Worm (Caenorhabditis elegans) whole organism, early embryonic: ENCODE results near the gene C34B4.4.
A peak's percentile ranks its signal among the peaks of the same experiment; 100 is the strongest.

Experiments
- B0310.2 ChIP-seq: sonication (generic microtip); optimal IDR thresholded peaks from 2 replicates; lab custom pipeline; 2016; ENCODE audit warnings: mild to moderate bottlenecking, missing genetic modification characterization, missing compliant biosample characterization
- F13C5.2 ChIP-seq: sonication (generic microtip); optimal IDR thresholded peaks from 2 replicates; lab custom pipeline; 2017; ENCODE audit warnings: mild to moderate bottlenecking, missing genetic modification characterization, inconsistent platforms, missing compliant biosample characterization
- aly-1 ChIP-seq: sonication (generic microtip); optimal IDR thresholded peaks from 2 replicates; lab custom pipeline; 2016; ENCODE audit warnings: missing genetic modification characterization, missing compliant biosample characterization
- ama-1 ChIP-seq: fragments of 150-350 bp; optimal IDR thresholded peaks from 2 replicates; lab custom pipeline; 2014
- ceh-13 ChIP-seq: fragments of 200-800 bp; sonication (Bioruptor generic); optimal IDR thresholded peaks from 2 replicates; lab custom pipeline; 2018; ENCODE audit warnings: mild to moderate bottlenecking, missing genetic modification characterization, missing compliant biosample characterization
- ceh-36 ChIP-seq: sonication (generic microtip); optimal IDR thresholded peaks from 2 replicates; lab custom pipeline; 2016; ENCODE audit warnings: missing genetic modification characterization, inconsistent platforms, missing compliant biosample characterization
- ets-7 ChIP-seq: sonication (generic microtip); optimal IDR thresholded peaks from 2 replicates; lab custom pipeline; 2016; ENCODE audit warnings: missing genotype, missing genetic modification characterization, missing compliant biosample characterization
- flt-1 ChIP-seq: fragments of 200-800 bp; sonication (Bioruptor generic); IDR thresholded peaks from 2 replicates; pipeline ENCODE4 v1.3.6; 2022; ENCODE audit warnings: missing genetic modification characterization, missing compliant biosample characterization
- hmbx-1 ChIP-seq: sonication (generic microtip); optimal IDR thresholded peaks from 2 replicates; lab custom pipeline; 2016; ENCODE audit warnings: mild to moderate bottlenecking, missing genetic modification characterization, missing compliant biosample characterization
- hmg-4 ChIP-seq: fragments of 200-800 bp; sonication (Bioruptor generic); optimal IDR thresholded peaks from 2 replicates; lab custom pipeline; 2018; ENCODE audit warnings: mild to moderate bottlenecking, missing genetic modification characterization, missing compliant biosample characterization
- hnd-1 ChIP-seq: sonication (generic microtip); optimal IDR thresholded peaks from 2 replicates; lab custom pipeline; 2016; ENCODE audit warnings: missing genetic modification characterization, missing compliant biosample characterization
- pes-1 ChIP-seq: fragments of 200-800 bp; sonication (Bioruptor generic); IDR thresholded peaks from 2 replicates; pipeline ENCODE4 v1.3.6; 2022; ENCODE audit warnings: missing genetic modification reagents, missing genetic modification characterization, missing compliant biosample characterization
- scrt-1 ChIP-seq: fragments of 200-800 bp; sonication (Bioruptor generic); IDR thresholded peaks from 2 replicates; pipeline ENCODE4 v1.3.6; 2022; ENCODE audit warnings: missing genetic modification characterization, missing compliant biosample characterization
- sea-1 ChIP-seq: fragments of 200-800 bp; sonication (Bioruptor generic); conservative IDR thresholded peaks from 2 replicates; pipeline ENCODE4 v1.3.6; 2022; ENCODE audit warnings: missing genetic modification characterization, missing compliant biosample characterization
- tbx-11 ChIP-seq: fragments of 200-800 bp; sonication (Bioruptor generic); IDR thresholded peaks from 2 replicates; pipeline ENCODE4 v1.3.6; 2022; ENCODE audit warnings: missing genetic modification characterization, missing compliant biosample characterization
- tbx-37 ChIP-seq: fragments of 200-800 bp; sonication (Bioruptor generic); conservative IDR thresholded peaks from 2 replicates; pipeline ENCODE4 v1.3.6; 2022; ENCODE audit warnings: missing genetic modification reagents, missing genetic modification characterization, missing compliant biosample characterization
- tra-4 ChIP-seq: sonication (generic microtip); optimal IDR thresholded peaks from 2 replicates; lab custom pipeline; 2017; ENCODE audit warnings: missing genetic modification characterization, missing compliant biosample characterization

The C34B4.4 gene

DNA sequence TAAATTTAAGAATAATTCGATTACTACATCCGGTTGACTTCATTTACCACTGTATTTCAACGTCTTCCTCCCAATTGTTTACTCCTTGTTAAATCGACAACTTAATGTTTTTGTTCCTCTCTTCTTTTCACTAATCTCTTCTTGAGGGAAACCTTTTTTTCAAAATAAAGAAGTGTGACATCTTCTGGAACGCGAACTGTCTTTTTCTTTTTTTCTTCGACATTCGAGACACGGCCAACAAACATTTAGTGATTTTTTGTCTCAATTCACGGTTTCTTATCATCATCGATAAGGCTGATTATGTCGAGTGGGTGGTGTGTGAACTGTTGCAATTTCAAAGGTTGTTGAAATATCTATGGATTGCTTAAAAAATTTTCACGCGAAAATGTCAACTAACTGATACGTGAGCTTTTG, 5.0 kb upstream of the C34B4.4 start:
- TF ChIP-seq B0310.2 (tag; lab: Kevin White, UChicago) (no peak), hnd-1 (tag; lab: Kevin White, UChicago) (no peak), ets-7 (tag; lab: Kevin White, UChicago) (no peak), sea-1 (GFP tag; lab: Robert Waterston, UW) (no peak), F13C5.2 (no peak), hmbx-1 (tag; lab: Kevin White, UChicago) (no peak), flt-1 (no peak), tra-4 (tag; lab: Kevin White, UChicago) (no peak), ceh-13 (no peak), ceh-36 (tag; lab: Kevin White, UChicago) (no peak)

DNA sequence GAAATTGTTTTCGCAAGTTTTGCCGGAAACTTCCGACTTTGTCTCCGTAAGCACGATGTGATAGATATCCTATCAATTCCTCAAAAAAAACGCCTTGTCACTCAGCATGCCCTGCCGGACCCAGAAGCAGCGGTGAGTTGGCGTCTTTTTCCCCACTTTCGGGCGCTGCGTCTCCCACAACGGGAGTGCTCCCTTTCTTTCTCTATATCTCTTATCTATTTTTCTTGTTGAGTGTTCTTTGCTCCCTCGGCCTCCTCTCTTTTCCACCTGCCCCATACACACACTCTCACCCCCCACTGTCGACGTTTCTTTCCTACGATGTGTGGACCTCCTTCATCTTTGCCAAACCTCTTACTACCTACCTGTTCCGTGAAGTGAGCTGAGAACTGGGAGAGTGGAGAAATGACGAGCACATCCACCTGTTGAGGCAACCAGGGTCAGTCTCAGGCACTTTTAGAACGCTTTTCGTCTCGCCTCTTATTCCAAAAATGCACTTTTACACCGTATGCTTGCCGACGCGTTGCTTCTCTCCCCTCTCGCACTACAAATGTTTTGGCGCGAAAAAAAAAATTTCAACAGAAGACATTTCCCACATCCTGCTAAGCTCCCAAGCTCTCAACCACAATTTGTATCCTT, 4.2 kb upstream of the C34B4.4 start:
- TF ChIP-seq hmg-4 (GFP tag; lab: Kevin White, UChicago): peak; percentile 23
- TF ChIP-seq hnd-1 (tag; lab: Kevin White, UChicago): no peak
- TF ChIP-seq tbx-11 (GFP tag; lab: Robert Waterston, UW): no peak
- no peak for TF ChIP-seq hmbx-1 (tag; lab: Kevin White, UChicago)
- no peak for TF ChIP-seq F13C5.2

DNA sequence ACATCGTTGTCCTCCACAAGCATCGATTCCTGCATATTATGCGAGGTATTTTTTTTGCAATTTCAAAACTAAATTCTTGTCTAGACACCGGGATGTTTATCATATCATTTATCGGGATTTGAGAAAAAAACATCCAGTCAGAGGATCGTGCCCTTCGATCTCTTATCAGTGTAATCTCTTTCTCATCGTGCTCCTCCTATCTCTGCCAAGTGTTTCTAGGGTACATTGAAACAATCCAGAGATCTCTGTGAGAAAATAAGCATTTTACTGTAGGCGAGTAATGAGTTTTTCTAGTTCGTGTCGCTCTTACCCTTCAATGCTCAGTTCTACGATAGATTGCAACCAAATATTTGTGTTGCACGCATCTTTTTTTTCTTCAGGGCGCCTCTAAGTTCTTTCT, 1.7 kb upstream of the C34B4.4 start:
- TF ChIP-seq tbx-11 (GFP tag; lab: Robert Waterston, UW) (no peak), hmg-4 (GFP tag; lab: Kevin White, UChicago) (no peak), flt-1 (no peak), aly-1 (tag; lab: Kevin White, UChicago) (no peak), tbx-37 (GFP tag; lab: Robert Waterston, UW) (no peak), F13C5.2 (no peak)

DNA sequence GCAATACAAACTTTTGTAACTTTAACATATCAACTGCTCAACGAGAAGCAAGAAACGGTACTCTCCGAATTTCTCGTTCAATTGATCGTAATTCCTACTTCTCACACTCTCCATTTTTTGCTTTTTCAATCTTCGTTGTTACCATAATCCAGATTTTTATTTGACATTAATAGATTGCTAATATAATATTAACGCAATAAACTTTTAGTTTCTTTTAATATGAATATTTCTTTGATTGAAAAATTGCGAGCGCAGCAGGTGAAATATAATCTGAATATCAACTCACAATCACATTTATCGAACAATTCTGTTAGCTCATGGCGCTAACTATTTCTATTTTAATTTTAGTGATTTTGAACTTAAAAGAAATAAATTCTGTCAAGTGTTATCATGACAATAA, 2.1 kb downstream of the C34B4.4 start, which contains the start of gene lurp-4:
Gene lurp-4, plus strand, starts transcription at position 301 of the 400 bp plus-strand sequence.
- no peak for TF ChIP-seq ceh-36 (tag; lab: Kevin White, UChicago)
- TF ChIP-seq scrt-1 (GFP tag; lab: Robert Waterston, UW): no peak
- TF ChIP-seq B0310.2 (tag; lab: Kevin White, UChicago): no peak
- TF ChIP-seq sea-1 (GFP tag; lab: Robert Waterston, UW): no peak
- no peak for TF ChIP-seq tbx-37 (GFP tag; lab: Robert Waterston, UW)
- no peak for TF ChIP-seq ceh-13
- TF ChIP-seq F13C5.2: no peak
- no peak for TF ChIP-seq flt-1
- no peak for TF ChIP-seq aly-1 (tag; lab: Kevin White, UChicago)
- no peak for TF ChIP-seq tbx-11 (GFP tag; lab: Robert Waterston, UW)
- TF ChIP-seq hmbx-1 (tag; lab: Kevin White, UChicago): no peak
- no peak for TF ChIP-seq ets-7 (tag; lab: Kevin White, UChicago)
- TF ChIP-seq hnd-1 (tag; lab: Kevin White, UChicago): no peak
- TF ChIP-seq tra-4 (tag; lab: Kevin White, UChicago): no peak
- TF ChIP-seq pes-1: no peak
- no peak for TF ChIP-seq ama-1 (lab: Kevin White, UChicago)

DNA sequence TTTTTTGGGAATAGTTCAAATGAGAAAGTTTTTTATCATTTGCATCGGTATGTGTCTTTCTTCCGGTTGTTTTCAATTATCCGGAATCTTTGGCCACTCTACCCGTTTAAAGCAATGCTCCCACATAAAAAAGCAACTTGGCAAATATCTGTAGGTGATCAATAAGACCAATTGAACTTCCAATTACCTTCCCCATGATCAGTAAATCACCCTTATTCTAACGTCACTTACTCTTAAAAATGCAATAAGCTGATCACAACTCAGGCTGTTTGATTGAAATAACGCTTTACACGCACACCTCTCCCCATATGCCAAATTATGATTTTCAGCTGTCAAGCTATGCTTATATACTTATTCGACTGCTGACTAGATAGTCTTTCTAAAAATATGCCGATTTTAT, 5.4 kb downstream of the C34B4.4 start, which contains the start of gene C34B4.5:
Gene C34B4.5, plus strand, starts transcription at position 301 of the 400 bp plus-strand sequence.
- TF ChIP-seq ceh-13 (no peak), hnd-1 (tag; lab: Kevin White, UChicago) (no peak), hmbx-1 (tag; lab: Kevin White, UChicago) (no peak), B0310.2 (tag; lab: Kevin White, UChicago) (no peak), scrt-1 (GFP tag; lab: Robert Waterston, UW) (no peak), tra-4 (tag; lab: Kevin White, UChicago) (no peak), F13C5.2 (no peak), sea-1 (GFP tag; lab: Robert Waterston, UW) (no peak), tbx-37 (GFP tag; lab: Robert Waterston, UW) (no peak), aly-1 (tag; lab: Kevin White, UChicago) (no peak)

DNA sequence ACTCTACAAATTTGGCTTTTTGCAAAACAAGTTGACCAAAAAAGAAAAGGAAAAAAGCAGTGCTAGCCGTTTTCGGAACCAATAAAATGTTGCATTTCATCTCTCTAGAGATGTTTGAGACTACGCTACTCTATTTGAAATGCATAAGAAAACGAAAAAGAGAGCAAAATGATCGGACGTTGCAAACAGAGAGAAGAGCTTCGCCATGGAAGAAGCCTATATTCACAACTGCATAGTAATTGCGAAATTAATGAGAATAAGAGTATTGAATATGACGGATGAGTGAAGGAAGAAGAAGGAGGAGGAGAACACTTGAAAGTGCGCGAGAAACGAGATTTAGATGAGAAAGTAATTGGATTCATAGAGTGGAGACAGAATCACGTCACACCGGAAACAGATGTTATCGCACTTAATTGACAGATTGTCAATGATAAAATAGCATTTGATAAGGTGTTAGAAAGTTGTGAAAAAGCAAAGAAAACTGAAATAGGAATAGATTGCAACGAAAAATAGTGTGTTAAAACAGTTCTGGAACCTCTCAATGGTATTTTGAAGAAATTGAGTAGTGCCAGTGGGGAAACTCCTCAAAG, 15.7 kb downstream of the C34B4.4 start:
- TF ChIP-seq scrt-1 (GFP tag; lab: Robert Waterston, UW): no peak
- TF ChIP-seq aly-1 (tag; lab: Kevin White, UChicago): no peak
- TF ChIP-seq F13C5.2: no peak
- no peak for TF ChIP-seq ama-1 (lab: Kevin White, UChicago)
- no peak for TF ChIP-seq flt-1

DNA sequence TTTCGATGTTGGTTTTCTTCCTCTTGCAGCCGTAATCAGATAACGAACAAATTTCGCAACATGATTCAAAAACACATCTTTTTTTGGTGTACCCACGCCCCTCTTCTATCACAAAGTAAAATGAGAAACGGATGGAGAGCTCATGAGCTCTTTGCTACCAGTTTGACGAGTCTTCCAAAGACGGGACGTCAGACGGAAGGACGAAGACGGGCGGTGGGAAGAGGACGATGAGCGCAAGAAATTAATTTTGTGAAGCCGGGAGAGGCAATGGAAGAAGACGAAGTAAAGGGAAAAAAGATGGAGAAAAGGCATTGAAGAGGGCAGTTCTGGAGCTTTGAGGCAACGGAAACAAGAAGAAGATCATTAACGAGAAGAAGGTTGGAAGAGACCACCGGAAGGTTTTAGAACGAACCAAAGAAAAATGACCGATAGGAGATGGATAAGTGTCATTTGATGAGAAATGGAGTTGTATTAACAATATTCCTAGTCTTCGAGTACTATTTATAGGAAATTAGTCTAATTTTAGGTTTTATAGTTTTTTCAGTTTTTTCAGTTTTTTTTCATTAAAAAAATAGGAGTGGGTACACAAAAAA, 21.5 kb downstream of the C34B4.4 start:
- TF ChIP-seq hnd-1 (tag; lab: Kevin White, UChicago) (no peak), tra-4 (tag; lab: Kevin White, UChicago) (no peak), pes-1 (no peak)

DNA sequence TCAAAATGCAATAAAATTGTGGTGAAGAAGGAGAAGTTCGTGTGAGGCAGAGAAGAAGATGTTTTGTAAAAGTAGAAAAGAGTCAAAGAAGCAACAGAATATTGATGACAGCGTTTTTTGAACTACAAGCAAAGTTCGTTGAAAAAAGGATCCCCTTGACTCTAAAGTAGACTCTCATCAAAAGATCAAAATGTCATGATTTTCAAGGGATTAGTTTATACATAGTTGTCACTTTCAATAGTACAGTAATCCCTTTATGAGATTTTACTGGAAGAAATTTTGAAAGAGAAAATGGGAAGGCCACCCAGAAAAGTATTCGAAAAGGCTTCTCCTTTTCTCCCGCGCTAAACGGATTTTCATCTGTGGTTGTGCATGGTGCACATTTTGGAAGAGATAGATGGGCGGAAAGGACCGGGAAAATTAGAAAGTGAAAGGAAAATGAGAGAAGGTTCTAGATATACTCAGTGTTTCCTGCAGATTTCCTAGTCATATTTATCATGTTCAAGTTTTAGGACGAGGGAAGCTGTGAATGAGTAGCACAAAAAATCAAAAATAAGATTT, 22.8 kb downstream of the C34B4.4 start:
- TF ChIP-seq tbx-37 (GFP tag; lab: Robert Waterston, UW): no peak
- TF ChIP-seq ceh-36 (tag; lab: Kevin White, UChicago): no peak
- TF ChIP-seq B0310.2 (tag; lab: Kevin White, UChicago): no peak
- no peak for TF ChIP-seq ama-1 (lab: Kevin White, UChicago)
- no peak for TF ChIP-seq tra-4 (tag; lab: Kevin White, UChicago)
- no peak for TF ChIP-seq flt-1
- TF ChIP-seq ets-7 (tag; lab: Kevin White, UChicago): no peak
- no peak for TF ChIP-seq scrt-1 (GFP tag; lab: Robert Waterston, UW)
- no peak for TF ChIP-seq tbx-11 (GFP tag; lab: Robert Waterston, UW)
- no peak for TF ChIP-seq ceh-13
- TF ChIP-seq pes-1: no peak
- no peak for TF ChIP-seq hmbx-1 (tag; lab: Kevin White, UChicago)
- no peak for TF ChIP-seq hnd-1 (tag; lab: Kevin White, UChicago)
- no peak for TF ChIP-seq hmg-4 (GFP tag; lab: Kevin White, UChicago)
- no peak for TF ChIP-seq sea-1 (GFP tag; lab: Robert Waterston, UW)
